Fruit fly (Drosophila melanogaster) whole organism, adult: ENCODE measurements around the gene Ccm3.

Experiments used
- CG11617 ChIP-seq: fragments of 200-800 bp; sonication (Bioruptor generic); optimal IDR thresholded peaks from 2 replicates; lab custom pipeline; 2017; ENCODE audit warnings: mild to moderate bottlenecking, missing biosample characterization, missing genetic modification reagents, missing genetic modification characterization
- CG12768 ChIP-seq: fragments of 200-800 bp; sonication (Bioruptor generic); optimal IDR thresholded peaks from 2 replicates; lab custom pipeline; 2017; ENCODE audit warnings: missing biosample characterization, missing genetic modification characterization, mild to moderate bottlenecking, moderate library complexity, missing genetic modification reagents
- CG14711 ChIP-seq: fragments of 200-800 bp; sonication (Bioruptor generic); optimal IDR thresholded peaks from 2 replicates; lab custom pipeline; 2018; ENCODE audit warnings: missing biosample characterization, mild to moderate bottlenecking, missing genetic modification characterization, moderate library complexity
- CG1620 ChIP-seq: fragments of 200-800 bp; sonication (Bioruptor generic); optimal IDR thresholded peaks from 2 replicates; lab custom pipeline; 2016; ENCODE audit warnings: missing biosample characterization, missing genetic modification characterization
- CG33017 ChIP-seq: fragments of 200-800 bp; sonication (Bioruptor generic); optimal IDR thresholded peaks from 2 replicates; lab custom pipeline; 2018; ENCODE audit warnings: missing biosample characterization, mild to moderate bottlenecking, missing genetic modification characterization, moderate library complexity
- CG5204 ChIP-seq: fragments of 200-800 bp; sonication (Bioruptor generic); optimal IDR thresholded peaks from 2 replicates; lab custom pipeline; 2016; ENCODE audit warnings: missing biosample characterization, missing genetic modification characterization
- CG7045 ChIP-seq: fragments of 200-800 bp; sonication (Bioruptor generic); optimal IDR thresholded peaks from 2 replicates; lab custom pipeline; 2017; ENCODE audit warnings: missing biosample characterization, mild to moderate bottlenecking, missing genetic modification characterization
- CG7101 ChIP-seq: fragments of 200-800 bp; sonication (Bioruptor generic); optimal IDR thresholded peaks from 2 replicates; lab custom pipeline; 2018; ENCODE audit warnings: missing biosample characterization, mild to moderate bottlenecking, missing genetic modification characterization, moderate library complexity
- Clk ChIP-seq: fragments of 200-800 bp; sonication (Bioruptor generic); optimal IDR thresholded peaks from 2 replicates; lab custom pipeline; 2017; ENCODE audit warnings: missing biosample characterization, missing genetic modification characterization
- Crg-1 ChIP-seq: fragments of 200-800 bp; sonication (Bioruptor generic); optimal IDR thresholded peaks from 2 replicates; lab custom pipeline; 2016; ENCODE audit warnings: missing biosample characterization, missing genetic modification characterization
- Hr96 ChIP-seq: fragments of 200-800 bp; sonication (Bioruptor generic); optimal IDR thresholded peaks from 2 replicates; lab custom pipeline; 2016; ENCODE audit warnings: missing biosample characterization, missing genetic modification characterization
- Mnt ChIP-seq: fragments of 200-800 bp; sonication (Bioruptor generic); optimal IDR thresholded peaks from 2 replicates; lab custom pipeline; 2016; ENCODE audit warnings: missing biosample characterization, mild to moderate bottlenecking, missing genetic modification characterization
- bab1 ChIP-seq: fragments of 200-800 bp; sonication (Bioruptor generic); optimal IDR thresholded peaks from 3 replicates; lab custom pipeline; 2019; ENCODE audit warnings: missing biosample characterization, mild to moderate bottlenecking, missing genetic modification characterization, moderate library complexity
- cic ChIP-seq: fragments of 200-800 bp; sonication (Bioruptor generic); optimal IDR thresholded peaks from 2 replicates; lab custom pipeline; 2017; ENCODE audit warnings: missing biosample characterization, mild to moderate bottlenecking, missing genetic modification characterization, moderate library complexity
- cnc ChIP-seq, 2 experiments: fragments of >200 bp; optimal IDR thresholded peaks; 2 replicates each; lab custom pipeline; 2017
- kay ChIP-seq: fragments of 200-800 bp; sonication (Bioruptor generic); peaks from one replicate; lab custom pipeline; 2016; ENCODE audit warnings: missing biosample characterization, missing genetic modification characterization, borderline replicate concordance
- ovo ChIP-seq: fragments of 200-800 bp; sonication (Bioruptor generic); optimal IDR thresholded peaks from 2 replicates; lab custom pipeline; 2016; ENCODE audit warnings: missing biosample characterization, missing genetic modification characterization
- pad ChIP-seq: fragments of 200-800 bp; sonication (Bioruptor generic); optimal IDR thresholded peaks from 3 replicates; lab custom pipeline; 2017; ENCODE audit warnings: missing biosample characterization, missing genetic modification characterization, mild to moderate bottlenecking, moderate library complexity, missing genetic modification reagents
- tj ChIP-seq: fragments of 200-800 bp; sonication (Bioruptor generic); optimal IDR thresholded peaks from 3 replicates; lab custom pipeline; 2017; ENCODE audit warnings: missing biosample characterization, mild to moderate bottlenecking, missing genetic modification characterization, moderate library complexity
- toe ChIP-seq: fragments of 200-800 bp; sonication (Bioruptor generic); optimal IDR thresholded peaks from 2 replicates; lab custom pipeline; 2016; ENCODE audit warnings: missing biosample characterization, missing genetic modification characterization

The Ccm3 gene

dm6 chr3R:15347822-15348221, 23.9 kb upstream of the Ccm3 start, which contains the start of the genes CG42726 and CG42727:
CG42726 (plus strand) TSS chr3R:15348048.
CG42727 (plus strand) TSS chr3R:15348048.
- TF ChIP-seq cnc (optimal IDR thresholded peaks at IDR 0.05; lab: Kevin White, UChicago), result no peak
- no peak for TF ChIP-seq pad (GFP tag; lab: Kevin White, UChicago)
- TF ChIP-seq CG11617 (GFP tag; lab: Kevin White, UChicago), result peak; percentile 26
- no peak for TF ChIP-seq CG12768
- TF ChIP-seq CG14711 (tag; lab: Kevin White, UChicago), result peak; percentile 17
- TF ChIP-seq CG7101, result peak; percentile 36
- TF ChIP-seq tj (GFP tag; lab: Kevin White, UChicago), result peak; percentile 1
- peak; percentile 34 for TF ChIP-seq Mnt (GFP tag; lab: Kevin White, UChicago)
- TF ChIP-seq bab1 (GFP tag; lab: Kevin White, UChicago), result peak; percentile 55

- TF ChIP-seq CG12768 (peak; percentile 30), cnc (optimal IDR thresholded peaks at IDR 0.05; lab: Kevin White, UChicago) (no peak), CG5204 (GFP tag; lab: Kevin White, UChicago) (no peak), CG14711 (tag; lab: Kevin White, UChicago) (peak; percentile 69), bab1 (GFP tag; lab: Kevin White, UChicago) (peak; percentile 74), toe (GFP tag; lab: Kevin White, UChicago) (no peak), CG11617 (GFP tag; lab: Kevin White, UChicago) (peak; percentile 72), tj (GFP tag; lab: Kevin White, UChicago) (peak; percentile 40), CG7045 (GFP tag; lab: Kevin White, UChicago) (no peak), CG33017 (tag; lab: Kevin White, UChicago) (peak; percentile 38), Clk (no peak), ovo (no peak), Crg-1 (peak; percentile 0), pad (GFP tag; lab: Kevin White, UChicago) (peak; percentile 45), kay (GFP tag; lab: Kevin White, UChicago) (no peak), Hr96 (no peak), CG7101 (peak; percentile 72), CG1620 (GFP tag; lab: Kevin White, UChicago) (peak; percentile 31), Mnt (GFP tag; lab: Kevin White, UChicago) (peak; percentile 28), cic (GFP tag; lab: Kevin White, UChicago) (peak; percentile 27)
Measured at dm6 chr3R:15350993-15351426, 20.7 kb upstream of the Ccm3 start, which contains the start of the genes Trs33 and Tmtc4. Trs33 (minus strand) TSS chr3R:15350995. Tmtc4 (plus strand) TSS chr3R:15351225.

- TF ChIP-seq bab1 (GFP tag; lab: Kevin White, UChicago) (no peak), CG7045 (GFP tag; lab: Kevin White, UChicago) (no peak), cnc (optimal IDR thresholded peaks at IDR 0.05; lab: Kevin White, UChicago) (no peak), CG12768 (no peak), CG11617 (GFP tag; lab: Kevin White, UChicago) (no peak), ovo (no peak)
Measured at dm6 chr3R:15354019-15354418, 17.7 kb upstream of the Ccm3 start.

dm6 chr3R:15356152-15356551, 15.6 kb upstream of the Ccm3 start:
- TF ChIP-seq Mnt (GFP tag; lab: Kevin White, UChicago) (peak; percentile 10), CG5204 (GFP tag; lab: Kevin White, UChicago) (no peak), tj (GFP tag; lab: Kevin White, UChicago) (peak; percentile 100)

dm6 chr3R:15356645-15357431, 14.9 kb upstream of the Ccm3 start, which contains the start of the genes Atg4b and Hibch:
Atg4b (minus strand) TSS chr3R:15356924.
Hibch (plus strand) TSS chr3R:15357229.
- peak; percentile 84 for TF ChIP-seq CG14711 (tag; lab: Kevin White, UChicago)
- TF ChIP-seq Hr96, result no peak
- peak; percentile 88 for TF ChIP-seq CG7101
- TF ChIP-seq tj (GFP tag; lab: Kevin White, UChicago), result no peak
- no peak for TF ChIP-seq kay (GFP tag; lab: Kevin White, UChicago)
- peak; percentile 86 for TF ChIP-seq CG11617 (GFP tag; lab: Kevin White, UChicago)
- peak; percentile 88 for TF ChIP-seq bab1 (GFP tag; lab: Kevin White, UChicago)
- peak; percentile 77 for TF ChIP-seq CG33017 (tag; lab: Kevin White, UChicago)
- no peak for TF ChIP-seq CG5204 (GFP tag; lab: Kevin White, UChicago)
- peak; percentile 79 for TF ChIP-seq Crg-1
- TF ChIP-seq ovo, result peak; percentile 67
- no peak for TF ChIP-seq cnc (optimal IDR thresholded peaks at IDR 0.05; lab: Kevin White, UChicago)
- no peak for TF ChIP-seq toe (GFP tag; lab: Kevin White, UChicago)
- peak; percentile 67 for TF ChIP-seq CG1620 (GFP tag; lab: Kevin White, UChicago)
- peak; percentile 90 for TF ChIP-seq CG12768
- TF ChIP-seq pad (GFP tag; lab: Kevin White, UChicago), result peak; percentile 79
- peak; percentile 63 for TF ChIP-seq Mnt (GFP tag; lab: Kevin White, UChicago)
- peak; percentile 83 for TF ChIP-seq CG7045 (GFP tag; lab: Kevin White, UChicago)
- peak; percentile 79 for TF ChIP-seq Clk
- peak; percentile 76 for TF ChIP-seq cic (GFP tag; lab: Kevin White, UChicago)

dm6 chr3R:15361490-15361889, 10.3 kb upstream of the Ccm3 start, which contains the start of the genes Cog2 and Trax:
Cog2 (minus strand) TSS chr3R:15361657.
Trax (plus strand) TSS chr3R:15361692.
- TF ChIP-seq bab1 (GFP tag; lab: Kevin White, UChicago) (peak; percentile 19), CG7101 (no peak), tj (GFP tag; lab: Kevin White, UChicago) (peak; percentile 80), Clk (no peak), toe (GFP tag; lab: Kevin White, UChicago) (no peak)
